Worm (Caenorhabditis elegans) whole organism, L4/young adult: ENCODE data around the gene D1044.7.

ENCODE experiments used
- W03F9.2 ChIP-seq: fragments of 150-350 bp; optimal IDR thresholded peaks from 2 replicates; lab custom pipeline; 2014; ENCODE audit warnings: missing biosample characterization, missing genetic modification characterization
- dao-5 ChIP-seq: sonication (generic microtip); optimal IDR thresholded peaks from 2 replicates; lab custom pipeline; 2016; ENCODE audit warnings: missing genotype, missing genetic modification characterization, moderate library complexity, missing compliant biosample characterization
- him-1 ChIP-seq: sonication (generic microtip); optimal IDR thresholded peaks from 2 replicates; lab custom pipeline; 2016; ENCODE audit warnings: missing genotype, missing genetic modification reagents, missing genetic modification characterization, missing compliant biosample characterization

ce11 chrIII:5503669-5504068, 4.9 kb downstream of the D1044.7 start:
- no peak for TF ChIP-seq him-1 (tag; lab: Kevin White, UChicago)
- TF ChIP-seq W03F9.2 (tag; lab: Kevin White, UChicago), result no peak
- TF ChIP-seq dao-5 (tag; lab: Kevin White, UChicago), result no peak
